Fruit fly (Drosophila melanogaster): ENCODE data around the gene Gorab.

The Gorab gene

dm6 chr3L:17428779-17429178, at the start of gene Gorab:
Gene Gorab (minus strand): TSS chr3L:17428836.
- peak; percentile 64 for TF ChIP-seq noc (tag; optimal IDR thresholded peaks at IDR 0.05)

- no peak for TF ChIP-seq noc (tag; optimal IDR thresholded peaks at IDR 0.05)
Observed at dm6 chr3L:17476496-17476895, 47.9 kb upstream of the Gorab start.

dm6 chr3L:17475979-17476393, 47.4 kb upstream of the Gorab start, which contains the start of gene CG34250:
Gene CG34250 (plus strand): TSS chr3L:17476222.
- TF ChIP-seq noc (tag; optimal IDR thresholded peaks at IDR 0.05): peak; percentile 59

dm6 chr3L:17474711-17475451, 46.2 kb upstream of the Gorab start, which contains the start of the genes UQCR-Q and CG46525:
Gene UQCR-Q (plus strand): TSS chr3L:17474761.
Gene CG46525 (plus strand): TSS chr3L:17475220.
- TF ChIP-seq noc (tag; optimal IDR thresholded peaks at IDR 0.05): no peak

- TF ChIP-seq noc (tag; optimal IDR thresholded peaks at IDR 0.05): no peak
Observed at dm6 chr3L:17473889-17474288, 45.3 kb upstream of the Gorab start.

- TF ChIP-seq noc (tag; optimal IDR thresholded peaks at IDR 0.05): no peak
Observed at dm6 chr3L:17470110-17470509, 41.5 kb upstream of the Gorab start, which contains the start of gene SecCl. Gene SecCl (plus strand): TSS chr3L:17470127.

- TF ChIP-seq noc (tag; optimal IDR thresholded peaks at IDR 0.05): peak; percentile 23
Observed at dm6 chr3L:17465804-17466203, 37.2 kb upstream of the Gorab start, which contains the start of gene QIL1. Gene QIL1 (plus strand): TSS chr3L:17465945.

dm6 chr3L:17462474-17462873, 33.8 kb upstream of the Gorab start:
- TF ChIP-seq noc (tag; optimal IDR thresholded peaks at IDR 0.05): no peak

- no peak for TF ChIP-seq noc (tag; optimal IDR thresholded peaks at IDR 0.05)
Observed at dm6 chr3L:17461369-17462012, 32.9 kb upstream of the Gorab start.

- no peak for TF ChIP-seq noc (tag; optimal IDR thresholded peaks at IDR 0.05)
Observed at dm6 chr3L:17458856-17459518, 30.4 kb upstream of the Gorab start.

- TF ChIP-seq noc (tag; optimal IDR thresholded peaks at IDR 0.05): no peak
Observed at dm6 chr3L:17457695-17458242, 29.1 kb upstream of the Gorab start.

dm6 chr3L:17447881-17448280, 19.2 kb upstream of the Gorab start:
- TF ChIP-seq noc (tag; optimal IDR thresholded peaks at IDR 0.05): no peak

dm6 chr3L:17445629-17446431, 17.2 kb upstream of the Gorab start:
- TF ChIP-seq noc (tag; optimal IDR thresholded peaks at IDR 0.05): no peak

- TF ChIP-seq noc (tag; optimal IDR thresholded peaks at IDR 0.05): no peak
Observed at dm6 chr3L:17444569-17444968, 15.9 kb upstream of the Gorab start.

- TF ChIP-seq noc (tag; optimal IDR thresholded peaks at IDR 0.05): no peak
Observed at dm6 chr3L:17441602-17442001, 13.0 kb upstream of the Gorab start.

All from whole organism, larva.